Fruit fly (Drosophila melanogaster): ENCODE data around the gene Acsx1L.

Acsx1L gene

dm6 chr3R:19783290-19783689 is 10.3 kb upstream of the Acsx1L start, which contains the start of gene Acsx4:
TSS of gene Acsx4 (plus strand) at chr3R:19783522.
- TF ChIP-seq pad (GFP tag; optimal IDR thresholded peaks at IDR 0.05), result no peak
- peak; percentile 37 for TF ChIP-seq Mnt (GFP tag; optimal IDR thresholded peaks at IDR 0.05)
- TF ChIP-seq Crg-1 (GFP tag; optimal IDR thresholded peaks at IDR 0.05), result no peak

- TF ChIP-seq pad (GFP tag; optimal IDR thresholded peaks at IDR 0.05) (no peak), Crg-1 (GFP tag; optimal IDR thresholded peaks at IDR 0.05) (no peak), CG5204 (GFP tag; optimal IDR thresholded peaks at IDR 0.05) (no peak), cnc (optimal IDR thresholded peaks at IDR 0.05) (no peak), CG1620 (GFP tag; optimal IDR thresholded peaks at IDR 0.05) (no peak), CG11617 (GFP tag; optimal IDR thresholded peaks at IDR 0.05) (no peak), Hr96 (GFP tag; optimal IDR thresholded peaks at IDR 0.05) (no peak), cic (GFP tag; optimal IDR thresholded peaks at IDR 0.05) (peak; percentile 36), bab1 (GFP tag; optimal IDR thresholded peaks at IDR 0.05) (no peak), tj (GFP tag; optimal IDR thresholded peaks at IDR 0.05) (no peak), CG33017 (tag; optimal IDR thresholded peaks at IDR 0.05) (no peak), ovo (GFP tag; optimal IDR thresholded peaks at IDR 0.05) (no peak), Mnt (GFP tag; optimal IDR thresholded peaks at IDR 0.05) (no peak), CG12768 (GFP tag; optimal IDR thresholded peaks at IDR 0.05) (peak; percentile 28), kay (GFP tag; ENCODE audit: borderline replicate concordance) (peak; percentile 4)
Measured at dm6 chr3R:19780946-19781345, 7.9 kb upstream of the Acsx1L start, which contains the start of gene Acsx3. TSS of gene Acsx3 (plus strand) at chr3R:19781246.

dm6 chr3R:19778065-19778800 is 5.2 kb upstream of the Acsx1L start, which contains the start of gene Acsx2:
TSS of gene Acsx2 (plus strand) at chr3R:19778750.
- no peak for TF ChIP-seq Clk (GFP tag; optimal IDR thresholded peaks at IDR 0.05)

dm6 chr3R:19777180-19777579 is 4.2 kb upstream of the Acsx1L start, which contains the start of gene Acsx1R:
TSS of gene Acsx1R (minus strand) at chr3R:19777280.
- TF ChIP-seq CG14711 (tag; optimal IDR thresholded peaks at IDR 0.05) (no peak), CG33017 (tag; optimal IDR thresholded peaks at IDR 0.05) (no peak), kay (GFP tag; ENCODE audit: borderline replicate concordance) (peak; percentile 12), Hr96 (GFP tag; optimal IDR thresholded peaks at IDR 0.05) (no peak), Clk (GFP tag; optimal IDR thresholded peaks at IDR 0.05) (no peak)

- no peak for TF ChIP-seq ovo (GFP tag; optimal IDR thresholded peaks at IDR 0.05)
- no peak for TF ChIP-seq bab1 (GFP tag; optimal IDR thresholded peaks at IDR 0.05)
- TF ChIP-seq kay (GFP tag; ENCODE audit: borderline replicate concordance), result no peak
- TF ChIP-seq Mnt (GFP tag; optimal IDR thresholded peaks at IDR 0.05), result no peak
- no peak for TF ChIP-seq Hr96 (GFP tag; optimal IDR thresholded peaks at IDR 0.05)
Measured at dm6 chr3R:19774149-19774548, 1.1 kb upstream of the Acsx1L start.

dm6 chr3R:19742893-19743292 is 30.1 kb downstream of the Acsx1L start:
- TF ChIP-seq Clk (GFP tag; optimal IDR thresholded peaks at IDR 0.05) (no peak), Mnt (GFP tag; optimal IDR thresholded peaks at IDR 0.05) (no peak), ovo (GFP tag; optimal IDR thresholded peaks at IDR 0.05) (no peak), toe (GFP tag; optimal IDR thresholded peaks at IDR 0.05) (no peak), CG33017 (tag; optimal IDR thresholded peaks at IDR 0.05) (no peak), CG12768 (GFP tag; optimal IDR thresholded peaks at IDR 0.05) (no peak), kay (GFP tag; ENCODE audit: borderline replicate concordance) (no peak), Hr96 (GFP tag; optimal IDR thresholded peaks at IDR 0.05) (no peak), CG7045 (GFP tag; optimal IDR thresholded peaks at IDR 0.05) (no peak), cic (GFP tag; optimal IDR thresholded peaks at IDR 0.05) (no peak), cnc (optimal IDR thresholded peaks at IDR 0.05) (no peak), Crg-1 (GFP tag; optimal IDR thresholded peaks at IDR 0.05) (no peak), CG11617 (GFP tag; optimal IDR thresholded peaks at IDR 0.05) (no peak), pad (GFP tag; optimal IDR thresholded peaks at IDR 0.05) (no peak), CG14711 (tag; optimal IDR thresholded peaks at IDR 0.05) (no peak), bab1 (GFP tag; optimal IDR thresholded peaks at IDR 0.05) (no peak), CG7101 (tag; optimal IDR thresholded peaks at IDR 0.05) (no peak)

- TF ChIP-seq cic (GFP tag; optimal IDR thresholded peaks at IDR 0.05) (no peak), ovo (GFP tag; optimal IDR thresholded peaks at IDR 0.05) (no peak), bab1 (GFP tag; optimal IDR thresholded peaks at IDR 0.05) (no peak), CG12768 (GFP tag; optimal IDR thresholded peaks at IDR 0.05) (no peak), Crg-1 (GFP tag; optimal IDR thresholded peaks at IDR 0.05) (no peak)
Measured at dm6 chr3R:19730953-19731482, 42.0 kb downstream of the Acsx1L start.

dm6 chr3R:19730415-19730814 is 42.6 kb downstream of the Acsx1L start, which contains the start of gene GluClalpha:
TSS of gene GluClalpha (plus strand) at chr3R:19730715.
- no peak for TF ChIP-seq Clk (GFP tag; optimal IDR thresholded peaks at IDR 0.05)
- no peak for TF ChIP-seq CG7045 (GFP tag; optimal IDR thresholded peaks at IDR 0.05)
- no peak for TF ChIP-seq CG11617 (GFP tag; optimal IDR thresholded peaks at IDR 0.05)
- TF ChIP-seq bab1 (GFP tag; optimal IDR thresholded peaks at IDR 0.05), result no peak
- no peak for TF ChIP-seq pad (GFP tag; optimal IDR thresholded peaks at IDR 0.05)
- no peak for TF ChIP-seq toe (GFP tag; optimal IDR thresholded peaks at IDR 0.05)
- no peak for TF ChIP-seq CG12768 (GFP tag; optimal IDR thresholded peaks at IDR 0.05)
- TF ChIP-seq cnc (optimal IDR thresholded peaks at IDR 0.05), result no peak
- TF ChIP-seq CG33017 (tag; optimal IDR thresholded peaks at IDR 0.05), result no peak
- no peak for TF ChIP-seq Crg-1 (GFP tag; optimal IDR thresholded peaks at IDR 0.05)

Measured in whole organism, adult.